Worm (Caenorhabditis elegans) whole organism, midembryonic: ENCODE results near the gene T02G5.15.

ENCODE experiments used
- T22C8.4 ChIP-seq: fragments of 200-800 bp; sonication (Bioruptor generic); IDR thresholded peaks from 2 replicates; pipeline ENCODE4 v1.3.6; 2022; ENCODE audit warnings: missing genetic modification characterization, missing compliant biosample characterization
- cog-1 ChIP-seq: sonication (generic microtip); optimal IDR thresholded peaks from 2 replicates; lab custom pipeline; 2016; ENCODE audit warnings: missing genetic modification characterization, missing compliant biosample characterization
- flt-1 ChIP-seq: fragments of 200-800 bp; sonication (Bioruptor generic); IDR thresholded peaks from 2 replicates; pipeline ENCODE4 v1.3.6; 2022; ENCODE audit warnings: missing genetic modification characterization, missing compliant biosample characterization
- klf-2 ChIP-seq: fragments of 200-800 bp; sonication (Bioruptor generic); conservative IDR thresholded peaks from 2 replicates; pipeline ENCODE4 v1.3.6; 2022; ENCODE audit warnings: missing genetic modification reagents, missing genetic modification characterization, missing compliant biosample characterization
- med-1 ChIP-seq: sonication (generic microtip); optimal IDR thresholded peaks from 2 replicates; lab custom pipeline; 2017; ENCODE audit warnings: missing genetic modification characterization, mild to moderate bottlenecking, missing compliant biosample characterization, antibody characterized with exemption, missing genetic modification reagents; ENCODE audit not compliant: insufficient read depth
- ref-1 ChIP-seq: fragments of 200-800 bp; sonication (Bioruptor generic); conservative IDR thresholded peaks from 2 replicates; pipeline ENCODE4 v1.3.6; 2022; ENCODE audit warnings: missing genetic modification reagents, missing genetic modification characterization, missing compliant biosample characterization
- tab-1 ChIP-seq: fragments of 200-800 bp; sonication (Bioruptor generic); IDR thresholded peaks from 2 replicates; pipeline ENCODE4 v1.3.6; 2022; ENCODE audit warnings: missing genetic modification characterization, missing compliant biosample characterization
- ztf-23 ChIP-seq: fragments of 200-800 bp; sonication (Bioruptor generic); IDR thresholded peaks from 2 replicates; pipeline ENCODE4 v1.3.6; 2022; ENCODE audit warnings: missing genetic modification reagents, missing genetic modification characterization, missing compliant biosample characterization
- ztf-29 ChIP-seq: fragments of 200-800 bp; sonication (Bioruptor generic); IDR thresholded peaks from 2 replicates; pipeline ENCODE4 v1.3.6; 2022; ENCODE audit warnings: missing genetic modification reagents, missing genetic modification characterization, missing compliant biosample characterization

Gene T02G5.15

DNA sequence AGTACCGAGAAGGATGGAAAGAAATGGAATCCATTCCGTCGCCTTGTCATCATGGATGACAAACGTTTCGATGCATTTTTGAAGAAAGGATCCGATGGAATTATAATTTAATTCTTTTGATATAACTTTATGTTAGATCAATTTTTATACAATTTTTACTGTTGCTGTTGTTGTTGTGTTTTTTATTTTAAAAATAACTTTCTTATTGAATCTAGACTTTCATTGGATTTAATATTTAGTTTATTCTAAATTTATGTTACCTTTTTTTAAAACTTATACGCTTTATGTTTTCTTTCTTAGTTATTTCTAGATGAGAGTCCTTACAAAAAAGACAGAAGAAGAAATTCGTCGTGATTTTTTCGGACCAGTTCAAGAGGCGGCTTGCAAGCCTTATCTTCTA, 29.1 kb upstream of the T02G5.15 start, which contains the start of gene ZK1127.3:
Gene ZK1127.3, plus strand, starts transcription at position 301 of the 400 bp plus-strand sequence.
- TF ChIP-seq ztf-23 (GFP tag; lab: Robert Waterston, UW), result no peak
- no peak for TF ChIP-seq ztf-29 (GFP tag; lab: Robert Waterston, UW)
- no peak for TF ChIP-seq flt-1 (GFP tag; lab: Robert Waterston, UW)
- no peak for TF ChIP-seq med-1
- no peak for TF ChIP-seq cog-1 (tag; lab: Kevin White, UChicago)
- TF ChIP-seq ref-1 (GFP tag; lab: Robert Waterston, UW), result no peak
- no peak for TF ChIP-seq tab-1 (GFP tag; lab: Robert Waterston, UW)
- no peak for TF ChIP-seq klf-2 (GFP tag; lab: Robert Waterston, UW)
- TF ChIP-seq T22C8.4 (GFP tag; lab: Robert Waterston, UW), result no peak

DNA sequence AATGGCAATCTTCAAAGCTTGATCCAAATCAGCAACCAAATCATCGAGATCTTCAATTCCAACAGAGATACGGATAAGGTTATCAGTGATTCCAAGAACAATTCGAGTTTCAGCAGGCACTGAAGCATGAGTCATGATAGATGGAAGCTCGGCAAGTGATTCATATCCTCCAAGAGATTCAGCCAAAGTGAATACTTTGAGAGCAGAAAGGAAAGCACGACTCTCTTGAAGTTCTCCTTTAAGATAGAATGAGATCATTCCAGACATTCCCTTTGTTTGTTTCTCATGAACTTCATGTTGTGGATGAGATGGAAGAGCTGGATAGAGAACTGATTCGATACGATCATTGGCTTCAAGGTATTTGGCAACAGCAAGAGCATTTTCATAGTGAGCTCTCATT, 27.8 kb upstream of the T02G5.15 start:
- TF ChIP-seq tab-1 (GFP tag; lab: Robert Waterston, UW) (no peak), ztf-29 (GFP tag; lab: Robert Waterston, UW) (no peak), ztf-23 (GFP tag; lab: Robert Waterston, UW) (no peak), T22C8.4 (GFP tag; lab: Robert Waterston, UW) (no peak), cog-1 (tag; lab: Kevin White, UChicago) (no peak), klf-2 (GFP tag; lab: Robert Waterston, UW) (no peak)

DNA sequence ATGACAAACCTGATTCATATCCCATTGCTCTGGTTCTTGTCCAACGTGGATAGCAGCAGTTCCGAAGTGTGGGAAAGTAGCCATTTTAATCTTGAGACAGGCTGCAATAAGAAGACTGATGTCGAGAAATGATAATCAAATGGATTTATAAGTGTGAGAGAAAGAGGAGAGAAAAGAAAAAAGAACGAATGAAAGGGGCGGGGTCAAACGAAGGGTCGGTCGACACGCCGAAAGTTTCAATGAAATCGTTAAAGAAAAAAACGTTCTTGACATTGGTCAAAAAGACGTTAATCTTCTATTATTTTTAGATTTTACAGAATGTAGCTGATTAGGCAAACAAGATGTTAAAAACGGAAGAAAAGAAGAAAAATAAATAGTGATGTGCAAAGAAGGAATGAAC, 26.3 kb upstream of the T02G5.15 start, which contains the start of gene cth-2:
Gene cth-2, minus strand, starts transcription at position 101 of the 400 bp plus-strand sequence.
- TF ChIP-seq T22C8.4 (GFP tag; lab: Robert Waterston, UW), result no peak
- no peak for TF ChIP-seq flt-1 (GFP tag; lab: Robert Waterston, UW)
- TF ChIP-seq klf-2 (GFP tag; lab: Robert Waterston, UW), result no peak
- no peak for TF ChIP-seq ztf-29 (GFP tag; lab: Robert Waterston, UW)
- no peak for TF ChIP-seq cog-1 (tag; lab: Kevin White, UChicago)
- no peak for TF ChIP-seq ref-1 (GFP tag; lab: Robert Waterston, UW)
- no peak for TF ChIP-seq ztf-23 (GFP tag; lab: Robert Waterston, UW)
- TF ChIP-seq med-1, result no peak
- no peak for TF ChIP-seq tab-1 (GFP tag; lab: Robert Waterston, UW)

DNA sequence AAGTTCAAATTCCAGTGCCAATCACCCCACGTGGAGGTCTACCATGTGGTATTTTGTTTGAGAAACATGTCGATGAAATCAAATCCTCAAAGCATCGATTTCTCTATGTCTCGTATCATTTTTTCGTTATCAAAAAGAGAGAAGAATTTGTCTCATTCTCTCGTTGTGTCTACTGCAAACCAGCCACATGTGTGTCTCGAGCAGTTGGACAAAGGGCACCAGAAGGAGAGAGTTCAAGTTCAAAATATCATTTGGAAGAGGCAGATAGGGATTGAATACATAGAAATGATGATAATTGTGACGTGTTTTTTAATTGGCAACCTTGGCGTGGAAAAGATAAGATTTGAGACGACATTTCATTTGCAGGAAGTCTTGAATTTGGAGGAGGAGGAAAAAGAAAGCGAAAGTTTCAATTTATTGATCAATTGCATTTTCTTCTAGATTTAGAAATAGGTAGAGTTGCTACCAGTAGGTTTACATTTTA, 24.8 kb upstream of the T02G5.15 start:
- no peak for TF ChIP-seq klf-2 (GFP tag; lab: Robert Waterston, UW)
- TF ChIP-seq flt-1 (GFP tag; lab: Robert Waterston, UW), result no peak
- no peak for TF ChIP-seq ztf-23 (GFP tag; lab: Robert Waterston, UW)
- no peak for TF ChIP-seq ztf-29 (GFP tag; lab: Robert Waterston, UW)
- TF ChIP-seq cog-1 (tag; lab: Kevin White, UChicago), result no peak
- TF ChIP-seq T22C8.4 (GFP tag; lab: Robert Waterston, UW), result no peak
- no peak for TF ChIP-seq tab-1 (GFP tag; lab: Robert Waterston, UW)
- TF ChIP-seq med-1, result no peak
- no peak for TF ChIP-seq ref-1 (GFP tag; lab: Robert Waterston, UW)

DNA sequence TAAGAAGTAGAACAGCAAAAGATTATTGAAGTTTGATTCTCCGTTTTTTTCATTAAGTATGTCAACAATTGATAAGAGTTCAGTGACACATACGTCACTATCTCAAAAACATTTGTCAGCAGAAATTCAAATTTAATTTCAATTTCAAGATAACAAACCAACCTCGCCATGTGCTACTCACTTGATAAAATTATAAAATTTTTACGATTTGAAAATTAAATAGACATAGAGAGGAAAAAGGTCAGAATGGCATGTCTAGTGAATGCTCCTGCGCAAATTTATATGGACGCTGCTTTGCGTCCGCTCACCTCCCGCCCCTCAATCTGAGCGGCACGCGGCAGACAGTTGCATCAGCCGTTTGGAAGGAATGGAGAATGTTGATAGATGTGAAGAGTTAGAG, 23.9 kb upstream of the T02G5.15 start:
- TF ChIP-seq cog-1 (tag; lab: Kevin White, UChicago), result no peak
- no peak for TF ChIP-seq klf-2 (GFP tag; lab: Robert Waterston, UW)

DNA sequence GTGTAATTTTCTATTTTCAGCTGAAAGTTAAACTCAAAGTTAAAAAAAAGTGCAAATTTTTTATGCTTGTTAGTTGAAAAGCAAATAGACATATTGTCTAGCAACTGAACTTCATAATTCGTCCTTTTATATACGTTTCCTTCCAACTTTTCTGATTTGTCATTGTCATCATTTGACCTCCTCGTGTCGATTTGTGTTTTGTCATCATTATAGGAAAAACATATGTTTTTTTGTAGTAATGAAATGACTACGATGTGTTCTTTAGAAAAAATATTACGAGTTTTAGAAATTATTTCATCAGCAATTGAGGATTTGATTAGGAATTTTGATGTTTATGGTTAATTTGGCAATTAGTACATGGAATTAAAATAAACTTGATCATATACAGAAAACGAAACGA, 23.3 kb upstream of the T02G5.15 start:
- TF ChIP-seq T22C8.4 (GFP tag; lab: Robert Waterston, UW) (no peak), ztf-23 (GFP tag; lab: Robert Waterston, UW) (no peak), ztf-29 (GFP tag; lab: Robert Waterston, UW) (no peak), cog-1 (tag; lab: Kevin White, UChicago) (no peak)

DNA sequence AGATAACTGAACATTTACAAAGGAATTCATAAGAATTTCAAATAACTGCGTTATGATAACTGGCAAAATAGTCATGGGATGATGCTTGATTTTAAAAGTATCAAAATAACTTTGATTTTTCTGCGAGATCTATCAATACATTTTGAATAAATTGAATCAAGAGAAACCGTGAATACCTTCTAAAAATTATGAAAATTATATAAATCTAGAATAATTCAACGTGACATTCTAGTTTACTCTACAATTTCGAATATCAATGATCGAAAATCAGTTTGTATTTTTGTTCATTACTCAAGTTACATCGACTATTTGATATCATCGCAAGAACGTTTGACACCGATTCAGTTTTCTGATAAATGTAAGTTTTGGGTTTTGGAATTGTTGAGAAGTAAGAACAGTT, 22.4 kb upstream of the T02G5.15 start, which contains the start of gene acs-6:
Gene acs-6, plus strand, starts transcription at position 301 of the 400 bp plus-strand sequence.
- no peak for TF ChIP-seq med-1

DNA sequence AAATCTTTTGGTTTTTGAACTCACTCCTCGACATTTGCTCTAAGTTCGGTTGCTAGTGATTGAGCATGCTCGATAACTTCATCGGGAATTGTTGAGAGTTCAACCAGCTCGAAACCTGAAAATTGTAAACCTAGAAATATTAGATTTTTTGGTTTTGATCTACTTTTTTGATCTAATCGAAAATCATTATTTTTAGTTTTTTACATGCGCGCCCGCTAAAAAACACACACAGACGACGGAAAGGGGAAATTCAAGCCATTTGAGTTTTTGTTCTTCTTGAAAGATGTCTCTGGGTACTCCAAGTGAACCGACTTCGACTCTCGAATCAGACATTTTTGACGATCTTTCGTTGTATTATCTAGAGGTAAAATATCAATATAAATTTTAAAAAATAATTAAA, 18.7 kb upstream of the T02G5.15 start, which contains the start of gene nos-2:
Gene nos-2, plus strand, starts transcription at position 228 of the 400 bp plus-strand sequence.
- TF ChIP-seq ztf-23 (GFP tag; lab: Robert Waterston, UW) (no peak), flt-1 (GFP tag; lab: Robert Waterston, UW) (no peak), cog-1 (tag; lab: Kevin White, UChicago) (no peak), ztf-29 (GFP tag; lab: Robert Waterston, UW) (no peak), med-1 (no peak), ref-1 (GFP tag; lab: Robert Waterston, UW) (no peak), T22C8.4 (GFP tag; lab: Robert Waterston, UW) (no peak), tab-1 (GFP tag; lab: Robert Waterston, UW) (no peak), klf-2 (GFP tag; lab: Robert Waterston, UW) (no peak)

DNA sequence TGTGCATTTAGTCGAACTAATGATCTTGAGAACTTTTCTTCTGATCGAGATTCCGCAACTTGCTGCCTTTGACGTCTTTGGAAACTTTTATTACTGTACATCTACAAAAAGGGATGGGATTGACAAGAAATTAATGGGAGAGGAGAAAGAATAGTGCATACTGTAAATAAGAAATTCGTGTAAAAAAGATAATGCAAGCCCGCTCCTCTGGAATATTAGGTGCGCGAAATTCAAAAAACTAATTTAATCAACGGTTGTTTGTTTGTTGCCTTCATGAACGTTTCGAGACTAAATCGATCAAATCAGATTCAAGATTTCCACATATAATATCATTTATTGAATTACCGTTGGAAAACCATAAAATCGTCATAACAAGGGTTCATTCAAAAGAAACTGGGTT, 14.3 kb upstream of the T02G5.15 start, which contains the start of gene him-14:
Gene him-14, minus strand, starts transcription at position 101 of the 400 bp plus-strand sequence.
- TF ChIP-seq ztf-29 (GFP tag; lab: Robert Waterston, UW), result no peak
- no peak for TF ChIP-seq med-1
- no peak for TF ChIP-seq tab-1 (GFP tag; lab: Robert Waterston, UW)
- TF ChIP-seq flt-1 (GFP tag; lab: Robert Waterston, UW), result no peak
- TF ChIP-seq ztf-23 (GFP tag; lab: Robert Waterston, UW), result no peak

DNA sequence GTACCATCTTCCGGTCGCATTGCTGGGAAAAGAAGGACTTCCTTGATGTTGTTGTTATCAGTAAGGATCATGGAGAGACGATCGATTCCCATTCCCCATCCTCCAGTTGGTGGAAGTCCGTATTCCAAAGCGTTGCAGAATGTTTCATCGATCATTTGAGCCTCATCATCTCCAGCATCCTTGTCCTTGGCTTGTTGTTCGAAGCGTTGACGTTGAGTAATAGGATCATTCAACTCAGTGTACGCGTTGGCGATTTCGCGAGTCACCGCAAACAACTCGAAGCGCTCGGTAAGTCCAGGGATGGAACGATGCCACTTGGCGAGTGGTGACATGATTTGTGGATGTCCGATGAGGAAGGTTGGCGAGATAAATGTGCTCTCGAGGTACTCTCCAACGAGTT, 13.7 kb upstream of the T02G5.15 start:
- no peak for TF ChIP-seq klf-2 (GFP tag; lab: Robert Waterston, UW)
- TF ChIP-seq ztf-23 (GFP tag; lab: Robert Waterston, UW), result no peak
- no peak for TF ChIP-seq ref-1 (GFP tag; lab: Robert Waterston, UW)
- no peak for TF ChIP-seq med-1
- TF ChIP-seq ztf-29 (GFP tag; lab: Robert Waterston, UW), result no peak
- no peak for TF ChIP-seq flt-1 (GFP tag; lab: Robert Waterston, UW)
